Fruit fly (Drosophila melanogaster) whole organism, wandering third instar larva: ENCODE data around the gene CG34462.
A peak's percentile ranks its signal among the peaks of the same experiment; 100 is the strongest.

Source experiments
- Dfd ChIP-seq: fragments of >200 bp; optimal IDR thresholded peaks from 2 replicates; lab custom pipeline; 2017; ENCODE audit warnings: missing biosample characterization, missing genetic modification characterization
- Dif ChIP-seq: fragments of 200-275, 200-300 bp; sonication (Bioruptor generic); optimal IDR thresholded peaks from 2 replicates; lab custom pipeline; 2018; ENCODE audit warnings: missing biosample characterization, missing genetic modification characterization; ENCODE audit not compliant: partially characterized antibody
- Hr78 ChIP-seq: fragments of >200 bp; optimal IDR thresholded peaks from 2 replicates; lab custom pipeline; 2017; ENCODE audit warnings: missing biosample characterization, missing genetic modification characterization
- Hr83 ChIP-seq: fragments of 200-300 bp; sonication (Bioruptor generic); optimal IDR thresholded peaks from 2 replicates; lab custom pipeline; 2016; ENCODE audit warnings: missing biosample characterization, mild to moderate bottlenecking, missing genetic modification characterization, moderate library complexity; ENCODE audit not compliant: poor library complexity, severe bottlenecking
- Jra ChIP-seq: sonication (Bioruptor generic); optimal IDR thresholded peaks from 2 replicates; lab custom pipeline; 2016; ENCODE audit warnings: missing biosample characterization, missing genetic modification characterization
- Mio ChIP-seq: sonication (Bioruptor generic); optimal IDR thresholded peaks from 2 replicates; lab custom pipeline; 2016; ENCODE audit warnings: missing biosample characterization, missing genetic modification characterization
- Myc ChIP-seq: fragments of >200 bp; optimal IDR thresholded peaks from 2 replicates; lab custom pipeline; 2017
- N ChIP-seq: fragments of >200 bp; optimal IDR thresholded peaks from 2 replicates; lab custom pipeline; 2018; ENCODE audit warnings: missing biosample characterization, missing external identifiers, missing genetic modification characterization
- Rel ChIP-seq, 2 experiments: fragments of 200-800 bp; sonication (Bioruptor generic) in 1 of 2; optimal IDR thresholded peaks; 2 replicates in 1 of 2; 3 replicates in 1 of 2; lab custom pipeline; 2016 to 2019; ENCODE audit warnings: mild to moderate bottlenecking in 2 of 2, missing biosample characterization in 2 of 2, missing genetic modification characterization in 2 of 2, moderate library complexity in 1 of 2
- Sp1 ChIP-seq: fragments of 200-800 bp; sonication (Bioruptor generic); optimal IDR thresholded peaks from 3 replicates; lab custom pipeline; 2019; ENCODE audit warnings: missing biosample characterization, mild to moderate bottlenecking, missing genetic modification characterization, moderate library complexity
- Vsx2 ChIP-seq: fragments of 200-300, 225-300 bp; sonication (Bioruptor generic); optimal IDR thresholded peaks from 2 replicates; lab custom pipeline; 2018; ENCODE audit warnings: missing biosample characterization, missing genetic modification characterization; ENCODE audit not compliant: partially characterized antibody
- dl ChIP-seq, 2 experiments: fragments of 175-275, 200-275 bp in 1 of 2; fragments of 200-275 bp in 1 of 2; sonication (Bioruptor generic); optimal IDR thresholded peaks; lab custom pipeline; 2018; ENCODE audit warnings: mild to moderate bottlenecking in 2 of 2, missing biosample characterization in 2 of 2, missing genetic modification characterization in 2 of 2, moderate library complexity in 2 of 2; ENCODE audit not compliant: partially characterized antibody in 2 of 2, insufficient read depth in 1 of 2
- dsf ChIP-seq: sonication (Bioruptor generic); optimal IDR thresholded peaks from 2 replicates; lab custom pipeline; 2016; ENCODE audit warnings: missing biosample characterization, missing genetic modification characterization, borderline replicate concordance
- ey ChIP-seq: fragments of 200-800 bp; sonication (Bioruptor generic); optimal IDR thresholded peaks from 2 replicates; lab custom pipeline; 2016; ENCODE audit warnings: missing biosample characterization, missing genetic modification characterization
- foxo ChIP-seq, 2 experiments: fragments of 200-800 bp; sonication (Bioruptor generic); optimal IDR thresholded peaks; 2 replicates in 1 of 2; 3 replicates in 1 of 2; lab custom pipeline; 2016 to 2017; ENCODE audit warnings: missing biosample characterization in 2 of 2, missing genetic modification characterization in 2 of 2
- fru ChIP-seq: fragments of 200-800 bp; sonication (Bioruptor generic); optimal IDR thresholded peaks from 3 replicates; lab custom pipeline; 2016; ENCODE audit warnings: missing biosample characterization, mild to moderate bottlenecking, missing genetic modification characterization
- h ChIP-seq: fragments of 200-800 bp; sonication (Bioruptor generic); optimal IDR thresholded peaks from 3 replicates; lab custom pipeline; 2016; ENCODE audit warnings: missing biosample characterization, mild to moderate bottlenecking, missing genetic modification characterization
- lola ChIP-seq: fragments of >200 bp; optimal IDR thresholded peaks from 2 replicates; lab custom pipeline; 2017; ENCODE audit warnings: missing biosample characterization, missing genetic modification characterization
- rgr ChIP-seq: fragments of 200-800 bp; sonication (Bioruptor generic); optimal IDR thresholded peaks from 3 replicates; lab custom pipeline; 2016; ENCODE audit warnings: missing biosample characterization, mild to moderate bottlenecking, missing genetic modification characterization
- tai ChIP-seq: sonication (Bioruptor generic); optimal IDR thresholded peaks from 2 replicates; lab custom pipeline; 2016; ENCODE audit warnings: missing biosample characterization, missing genetic modification characterization
- usp ChIP-seq: fragments of >200 bp; optimal IDR thresholded peaks from 2 replicates; lab custom pipeline; 2017; ENCODE audit warnings: missing biosample characterization, missing genetic modification characterization
- woc ChIP-seq: sonication (Bioruptor generic); optimal IDR thresholded peaks from 2 replicates; lab custom pipeline; 2016; ENCODE audit warnings: missing biosample characterization, mild to moderate bottlenecking, missing genetic modification characterization

Gene CG34462

DNA sequence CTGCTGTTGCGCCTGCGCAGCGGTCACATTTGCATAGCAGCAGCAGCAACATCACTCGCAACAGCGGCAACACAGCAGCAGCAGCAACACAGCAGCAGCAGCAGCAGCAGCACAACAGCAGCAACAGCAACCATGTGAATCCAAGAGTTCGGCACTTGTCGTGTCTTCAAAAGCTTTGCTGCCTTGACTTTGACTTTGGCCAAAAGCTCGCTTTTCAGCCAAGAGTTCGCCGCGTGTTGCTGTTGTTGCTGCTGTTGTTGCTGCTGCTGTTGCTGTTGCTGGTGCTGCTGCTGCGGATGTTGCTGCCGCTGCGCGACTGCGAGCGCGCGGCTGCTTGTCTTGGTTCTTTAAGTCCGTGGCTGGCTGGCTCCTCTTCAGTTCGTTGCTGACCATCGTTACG, 43.7 kb downstream of the CG34462 start, which contains the start of gene ImpE1:
ImpE1 (plus strand) TSS at position 371 of the 400 bp plus-strand sequence.
- no peak for TF ChIP-seq ey (GFP tag; lab: Kevin White, UChicago)
- TF ChIP-seq tai (GFP tag; lab: Kevin White, UChicago), result no peak
- no peak for TF ChIP-seq N (GFP tag; lab: Kevin White, UChicago)
- TF ChIP-seq h (GFP tag; lab: Kevin White, UChicago), result no peak
- TF ChIP-seq Hr83 (GFP tag; lab: Kevin White, UChicago), result no peak
- no peak for TF ChIP-seq foxo (GFP tag; optimal IDR thresholded peaks at IDR 0.05; lab: Kevin White, UChicago)
- TF ChIP-seq Dfd (GFP tag; lab: Kevin White, UChicago), result peak; percentile 76
- TF ChIP-seq, all 38 proteins: peak for 1

DNA sequence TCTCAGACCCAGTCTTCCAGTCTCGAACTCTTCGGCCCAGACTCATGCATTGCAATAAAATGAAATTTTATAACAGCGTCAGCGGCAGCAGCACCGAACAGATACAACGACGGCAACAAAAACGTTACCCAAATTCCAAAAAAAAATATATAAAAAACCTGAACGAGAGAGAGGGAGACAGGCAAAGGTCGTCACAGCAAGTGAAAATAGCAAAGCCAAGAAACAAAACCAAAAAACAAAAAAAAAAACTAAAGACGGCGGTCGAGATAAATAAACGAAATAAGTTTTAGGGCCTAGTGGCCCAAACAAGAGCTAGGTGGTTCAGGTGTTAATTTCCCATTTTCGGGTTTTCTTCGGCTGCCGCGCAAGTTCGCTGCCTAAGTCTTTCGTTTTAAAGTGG, 45.7 kb downstream of the CG34462 start:
- TF ChIP-seq Dfd (GFP tag; lab: Kevin White, UChicago) (no peak), tai (GFP tag; lab: Kevin White, UChicago) (no peak), rgr (GFP tag; lab: Kevin White, UChicago) (no peak), Myc (no peak), Jra (GFP tag; lab: Kevin White, UChicago) (no peak), Sp1 (GFP tag; lab: Kevin White, UChicago) (no peak), Hr78 (GFP tag; lab: Kevin White, UChicago) (no peak), lola (GFP tag; lab: Kevin White, UChicago) (no peak), Rel (GFP tag; optimal IDR thresholded peaks at IDR 0.05; lab: Kevin White, UChicago) (no peak), Rel (tag; optimal IDR thresholded peaks at IDR 0.05; lab: Kevin White, UChicago) (no peak), Mio (GFP tag; lab: Kevin White, UChicago) (no peak)
- TF ChIP-seq, all 38 proteins: peak for 0

dm6 chr3L:8379161-8379560, 50.8 kb downstream of the CG34462 start:
- TF ChIP-seq Sp1 (GFP tag; lab: Kevin White, UChicago), result no peak
- TF ChIP-seq fru, result no peak
- no peak for TF ChIP-seq Dfd (GFP tag; lab: Kevin White, UChicago)
- TF ChIP-seq Hr78 (GFP tag; lab: Kevin White, UChicago), result no peak
- TF ChIP-seq usp (GFP tag; lab: Kevin White, UChicago), result no peak
- TF ChIP-seq rgr (GFP tag; lab: Kevin White, UChicago), result no peak
- no peak for TF ChIP-seq dsf (GFP tag; lab: Kevin White, UChicago)
- no peak for TF ChIP-seq dl (GFP tag; optimal IDR thresholded peaks at IDR 0.05; lab: Kevin White, UChicago; ENCODE audit: insufficient read depth in 1 of 2, partially characterized antibody in 2 of 2)
- TF ChIP-seq Vsx2 (GFP tag; lab: Kevin White, UChicago), result no peak
- TF ChIP-seq Mio (GFP tag; lab: Kevin White, UChicago), result no peak
- no peak for TF ChIP-seq woc
- no peak for TF ChIP-seq Dif (GFP tag; lab: Kevin White, UChicago)
- TF ChIP-seq foxo (GFP tag; optimal IDR thresholded peaks at IDR 0.05; lab: Kevin White, UChicago), result no peak
- no peak for TF ChIP-seq tai (GFP tag; lab: Kevin White, UChicago)
